Fruit fly (Drosophila melanogaster) whole organism, prepupa: Measurements from ENCODE around the gene foi.

ENCODE experiments used
- Blimp-1 ChIP-seq: fragments of 200-800 bp; sonication (Bioruptor generic); optimal IDR thresholded peaks from 3 replicates; lab custom pipeline; 2017; ENCODE audit warnings: missing biosample characterization, missing genetic modification characterization, mild to moderate bottlenecking, moderate library complexity, missing genetic modification reagents
- CG10631 ChIP-seq: fragments of 200-800 bp; sonication (Bioruptor generic); optimal IDR thresholded peaks from 2 replicates; lab custom pipeline; 2016; ENCODE audit warnings: missing biosample characterization, missing genetic modification characterization
- CG10669 ChIP-seq: fragments of 200-800 bp; sonication (Bioruptor generic); optimal IDR thresholded peaks from 3 replicates; lab custom pipeline; 2018; ENCODE audit warnings: missing biosample characterization, mild to moderate bottlenecking, missing genetic modification characterization, moderate library complexity
- CG11294 ChIP-seq: fragments of 200-800 bp; sonication (Bioruptor generic); IDR thresholded peaks from 2 replicates; pipeline ENCODE4 v1.3.6; 2022; ENCODE audit warnings: missing biosample characterization, missing genetic modification characterization
- CG11762 ChIP-seq: fragments of 200-800 bp; sonication (Bioruptor generic); optimal IDR thresholded peaks from 3 replicates; lab custom pipeline; 2016; ENCODE audit warnings: missing biosample characterization, missing genetic modification characterization; ENCODE audit not compliant: insufficient read depth
- CG11902 ChIP-seq: fragments of 200-800 bp; sonication (Bioruptor generic); optimal IDR thresholded peaks from 3 replicates; lab custom pipeline; 2016; ENCODE audit warnings: missing biosample characterization, missing genetic modification characterization
- CG15336 ChIP-seq: fragments of 200-800 bp; sonication (Bioruptor generic); IDR thresholded peaks from 2 replicates; pipeline ENCODE4 v1.3.6; 2022; ENCODE audit warnings: missing biosample characterization, missing genetic modification characterization
- CG16779 ChIP-seq: fragments of 200-800 bp; sonication (Bioruptor generic); optimal IDR thresholded peaks from 3 replicates; lab custom pipeline; 2017; ENCODE audit warnings: missing biosample characterization, mild to moderate bottlenecking, missing genetic modification characterization
- CG31627 ChIP-seq: fragments of 200-800 bp; sonication (Bioruptor generic); optimal IDR thresholded peaks from 3 replicates; lab custom pipeline; 2016; ENCODE audit warnings: missing biosample characterization, missing genetic modification characterization
- CG32006 ChIP-seq: fragments of 200-800 bp; sonication (Bioruptor generic); optimal IDR thresholded peaks from 3 replicates; lab custom pipeline; 2017; ENCODE audit warnings: missing biosample characterization, mild to moderate bottlenecking, missing genetic modification characterization
- CG34406 ChIP-seq: fragments of 200-800 bp; sonication (Bioruptor generic); optimal IDR thresholded peaks from 3 replicates; lab custom pipeline; 2016; ENCODE audit warnings: missing biosample characterization, missing genetic modification characterization
- CG3919 ChIP-seq: fragments of 200-800 bp; sonication (Bioruptor generic); optimal IDR thresholded peaks from 3 replicates; lab custom pipeline; 2016; ENCODE audit warnings: missing biosample characterization, missing genetic modification characterization
- CG4318 ChIP-seq: fragments of 200-800 bp; sonication (Bioruptor generic); optimal IDR thresholded peaks from 3 replicates; lab custom pipeline; 2017; ENCODE audit warnings: missing biosample characterization, mild to moderate bottlenecking, missing genetic modification characterization
- CG6163 ChIP-seq: fragments of 200-800 bp; sonication (Bioruptor generic); IDR thresholded peaks from 3 replicates; pipeline ENCODE4 v1.3.6; 2022; ENCODE audit warnings: missing biosample characterization, missing genetic modification characterization
- CG6276 ChIP-seq: fragments of 200-800 bp; sonication (Bioruptor generic); optimal IDR thresholded peaks from 2 replicates; lab custom pipeline; 2017; ENCODE audit warnings: missing biosample characterization, mild to moderate bottlenecking, missing genetic modification characterization
- CG6792 ChIP-seq: fragments of 200-800 bp; sonication (Bioruptor generic); optimal IDR thresholded peaks from 3 replicates; lab custom pipeline; 2016; ENCODE audit warnings: missing biosample characterization, missing genetic modification characterization
- CG6808 ChIP-seq: fragments of 200-800 bp; sonication (Bioruptor generic); optimal IDR thresholded peaks from 3 replicates; lab custom pipeline; 2017; ENCODE audit warnings: missing biosample characterization, missing genetic modification characterization, mild to moderate bottlenecking, moderate library complexity, missing genetic modification reagents
- CG6854 ChIP-seq: fragments of 200-800 bp; sonication (Bioruptor generic); optimal IDR thresholded peaks from 2 replicates; lab custom pipeline; 2017; ENCODE audit warnings: missing biosample characterization, mild to moderate bottlenecking, missing genetic modification characterization
- CG7368 ChIP-seq: fragments of 200-800 bp; sonication (Bioruptor generic); optimal IDR thresholded peaks from 3 replicates; lab custom pipeline; 2016; ENCODE audit warnings: missing biosample characterization, missing genetic modification characterization
- CG8119 ChIP-seq: fragments of 200-800 bp; sonication (Bioruptor generic); IDR thresholded peaks from 3 replicates; pipeline ENCODE4 v1.3.6; 2022; ENCODE audit warnings: missing biosample characterization, missing genetic modification characterization
- CG8319 ChIP-seq: fragments of 200-800 bp; sonication (Bioruptor generic); optimal IDR thresholded peaks from 3 replicates; lab custom pipeline; 2016; ENCODE audit warnings: missing biosample characterization, missing genetic modification characterization
- CG8632 ChIP-seq: fragments of 200-800 bp; sonication (Bioruptor generic); optimal IDR thresholded peaks from 3 replicates; lab custom pipeline; 2016; ENCODE audit warnings: missing biosample characterization, missing genetic modification characterization
- CG9139 ChIP-seq: fragments of 200-800 bp; sonication (Bioruptor generic); optimal IDR thresholded peaks from 3 replicates; lab custom pipeline; 2017; ENCODE audit warnings: missing biosample characterization, mild to moderate bottlenecking, missing genetic modification characterization
- Eip78C ChIP-seq: fragments of 200-800 bp; sonication (Bioruptor generic); peaks from one replicate; lab custom pipeline; 2016; ENCODE audit warnings: missing biosample characterization, missing genetic modification characterization
- Eip93F ChIP-seq: fragments of 200-800 bp; sonication (Bioruptor generic); optimal IDR thresholded peaks from 2 replicates; lab custom pipeline; 2016; ENCODE audit warnings: missing biosample characterization, mild to moderate bottlenecking, missing genetic modification characterization
- Ets21C ChIP-seq: fragments of 200-800 bp; sonication (Bioruptor generic); optimal IDR thresholded peaks from 3 replicates; lab custom pipeline; 2016; ENCODE audit warnings: missing biosample characterization, missing genetic modification characterization
- Ets96B ChIP-seq: fragments of 200-800 bp; optimal IDR thresholded peaks from 2 replicates; lab custom pipeline; 2019; ENCODE audit warnings: missing biosample characterization, mild to moderate bottlenecking, missing genetic modification characterization, moderate library complexity
- Gug ChIP-seq: fragments of 200-800 bp; sonication (Bioruptor generic); IDR thresholded peaks from 2 replicates; pipeline ENCODE4 v1.3.6; 2022; ENCODE audit warnings: missing biosample characterization, missing genetic modification characterization
- Hr38 ChIP-seq: sonication (Bioruptor generic); optimal IDR thresholded peaks from 2 replicates; lab custom pipeline; 2016; ENCODE audit warnings: missing biosample characterization, missing genetic modification characterization
- Hr39 ChIP-seq: fragments of 200-800 bp; sonication (Bioruptor generic); optimal IDR thresholded peaks from 2 replicates; lab custom pipeline; 2016; ENCODE audit warnings: missing biosample characterization, missing genetic modification characterization
- Lpt ChIP-seq: fragments of 200-800 bp; sonication (Bioruptor generic); optimal IDR thresholded peaks from 3 replicates; lab custom pipeline; 2016; ENCODE audit warnings: missing biosample characterization, missing genetic modification characterization
- Met ChIP-seq: fragments of 200-800 bp; sonication (Bioruptor generic); optimal IDR thresholded peaks from 3 replicates; lab custom pipeline; 2016; ENCODE audit warnings: missing biosample characterization, missing genetic modification characterization
- OdsH ChIP-seq: fragments of 200-800 bp; sonication (Bioruptor generic); optimal IDR thresholded peaks from 3 replicates; lab custom pipeline; 2016; ENCODE audit warnings: missing biosample characterization, missing genetic modification characterization
- Smox ChIP-seq: fragments of 200-800 bp; sonication (Bioruptor generic); optimal IDR thresholded peaks from 3 replicates; lab custom pipeline; 2016; ENCODE audit warnings: missing biosample characterization, missing genetic modification characterization
- Sox102F ChIP-seq: fragments of 200-800 bp; sonication (Bioruptor generic); optimal IDR thresholded peaks from 2 replicates; lab custom pipeline; 2016; ENCODE audit warnings: missing biosample characterization, mild to moderate bottlenecking, missing genetic modification characterization
- Sox14 ChIP-seq: fragments of 200-800 bp; sonication (Bioruptor generic); optimal IDR thresholded peaks from 3 replicates; lab custom pipeline; 2016; ENCODE audit warnings: missing biosample characterization, missing genetic modification characterization
- Sox15 ChIP-seq: fragments of 200-800 bp; sonication (Bioruptor generic); optimal IDR thresholded peaks from 3 replicates; lab custom pipeline; 2016; ENCODE audit warnings: missing biosample characterization, missing genetic modification characterization
- acj6 ChIP-seq: fragments of 200-800 bp; sonication (Bioruptor generic); optimal IDR thresholded peaks from 3 replicates; lab custom pipeline; 2016; ENCODE audit warnings: missing biosample characterization, missing genetic modification characterization
- dac ChIP-seq: fragments of 200-800 bp; sonication (Bioruptor generic); optimal IDR thresholded peaks from 2 replicates; lab custom pipeline; 2017; ENCODE audit warnings: missing biosample characterization, mild to moderate bottlenecking, missing genetic modification characterization
- dsx ChIP-seq: fragments of 200-800 bp; optimal IDR thresholded peaks from 3 replicates; lab custom pipeline; 2019; ENCODE audit warnings: missing biosample characterization, mild to moderate bottlenecking, missing genetic modification characterization, moderate library complexity; ENCODE audit not compliant: poor library complexity, severe bottlenecking
- eg ChIP-seq: fragments of 200-800 bp; sonication (Bioruptor generic); IDR thresholded peaks from 3 replicates; pipeline ENCODE4 v1.3.6; 2022; ENCODE audit warnings: missing biosample characterization, missing genetic modification characterization
- fd85E ChIP-seq: fragments of 200-800 bp; sonication (Bioruptor generic); optimal IDR thresholded peaks from 3 replicates; lab custom pipeline; 2016; ENCODE audit warnings: missing biosample characterization, missing genetic modification characterization
- fkh ChIP-seq: fragments of 200-800 bp; sonication (Bioruptor generic); optimal IDR thresholded peaks from 3 replicates; lab custom pipeline; 2017; ENCODE audit warnings: missing biosample characterization, mild to moderate bottlenecking, missing genetic modification characterization, moderate library complexity
- lz ChIP-seq: fragments of 200-800 bp; sonication (Bioruptor generic); optimal IDR thresholded peaks from 3 replicates; lab custom pipeline; 2016; ENCODE audit warnings: missing biosample characterization, missing genetic modification characterization
- net ChIP-seq: fragments of 200-800 bp; sonication (Bioruptor generic); optimal IDR thresholded peaks from 3 replicates; lab custom pipeline; 2016; ENCODE audit warnings: missing biosample characterization, missing genetic modification characterization
- pdm3 ChIP-seq: fragments of 200-800 bp; sonication (Bioruptor generic); optimal IDR thresholded peaks from 3 replicates; lab custom pipeline; 2016; ENCODE audit warnings: missing biosample characterization, missing genetic modification characterization
- salr ChIP-seq, 2 experiments: fragments of 200-800 bp; sonication (Bioruptor generic); optimal IDR thresholded peaks; 3 replicates each; lab custom pipeline; 2016 to 2018; ENCODE audit warnings: missing biosample characterization in 2 of 2, missing genetic modification characterization in 2 of 2, mild to moderate bottlenecking in 1 of 2
- spab ChIP-seq: fragments of 200-800 bp; sonication (Bioruptor generic); optimal IDR thresholded peaks from 2 replicates; lab custom pipeline; 2017; ENCODE audit warnings: missing biosample characterization, mild to moderate bottlenecking, missing genetic modification characterization, missing genetic modification reagents
- ss ChIP-seq, 2 experiments: fragments of 200-800 bp; sonication (Bioruptor generic); optimal IDR thresholded peaks; 2 replicates in 1 of 2; 3 replicates in 1 of 2; lab custom pipeline; 2017 to 2018; ENCODE audit warnings: mild to moderate bottlenecking in 2 of 2, missing biosample characterization in 2 of 2, missing genetic modification characterization in 2 of 2, moderate library complexity in 1 of 2
- svp ChIP-seq: fragments of 200-800 bp; sonication (Bioruptor generic); peaks from one replicate; lab custom pipeline; 2016; ENCODE audit warnings: missing biosample characterization, missing genetic modification characterization

foi gene

DNA sequence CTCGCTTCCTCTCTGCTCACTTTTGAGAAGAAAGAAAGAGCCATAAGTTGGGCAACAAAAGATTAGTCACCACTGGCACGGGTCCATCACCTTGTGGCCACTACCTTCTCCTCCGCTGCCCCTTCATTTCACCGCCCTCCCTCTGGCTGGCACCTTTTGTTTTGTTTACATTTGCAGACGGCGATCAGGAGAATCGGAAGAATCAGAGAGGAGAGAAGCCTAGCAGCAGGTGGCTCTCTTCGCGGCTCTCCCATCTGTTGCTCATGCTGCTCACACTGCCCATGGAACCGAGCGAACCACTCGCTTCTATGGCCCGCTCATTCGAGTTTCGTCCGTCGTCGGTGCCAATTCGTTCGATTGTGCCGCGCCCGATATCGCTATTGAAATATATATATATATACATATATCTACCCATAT lies 21.3 kb downstream of the foi start (continued):
- peak; percentile 57 for TF ChIP-seq Sox102F (GFP tag; lab: Kevin White, UChicago)

DNA sequence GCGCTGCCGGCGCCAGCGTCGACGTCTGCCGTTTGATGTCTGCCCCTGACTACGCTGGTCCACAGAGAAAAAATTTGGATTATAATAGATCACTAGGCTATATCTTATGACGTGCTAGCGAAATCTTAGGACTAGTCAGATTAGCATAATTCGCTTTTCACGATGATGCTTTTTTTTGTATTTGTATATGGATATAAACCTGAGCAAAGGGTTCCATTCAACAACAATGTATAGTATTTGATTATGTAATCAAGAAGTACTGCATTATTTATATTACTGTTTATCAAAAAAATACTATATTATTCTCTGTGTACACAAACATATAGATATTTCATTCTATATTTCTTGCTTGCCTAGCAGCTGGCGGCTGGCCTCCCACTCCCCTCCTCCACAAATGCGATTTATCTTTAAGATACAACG lies 22.1 kb downstream of the foi start:
- TF ChIP-seq Met (GFP tag; lab: Kevin White, UChicago), result peak; percentile 35
- TF ChIP-seq pdm3 (GFP tag; lab: Kevin White, UChicago), result peak; percentile 53
- peak; percentile 17 for TF ChIP-seq Sox15 (GFP tag; lab: Kevin White, UChicago)
- no peak for TF ChIP-seq Sox102F (GFP tag; lab: Kevin White, UChicago)
- TF ChIP-seq CG8119 (GFP tag; lab: Robert Waterston, UW), result peak; percentile 76
- TF ChIP-seq Blimp-1, result no peak
- TF ChIP-seq lz (GFP tag; lab: Kevin White, UChicago), result peak; percentile 12
- TF ChIP-seq dac (GFP tag; lab: Kevin White, UChicago), result peak; percentile 46
- peak; percentile 24 for TF ChIP-seq CG6808 (GFP tag; lab: Kevin White, UChicago)
- TF ChIP-seq CG34406, result no peak
- peak; percentile 61 for TF ChIP-seq CG4318 (GFP tag; lab: Kevin White, UChicago)
- TF ChIP-seq CG11294 (GFP tag; lab: Robert Waterston, UW), result peak; percentile 71; the same call in 1 of the 2 replicates
- TF ChIP-seq CG10669, result peak; percentile 45
- no peak for TF ChIP-seq Eip93F
- TF ChIP-seq svp (GFP tag; lab: Kevin White, UChicago), result no peak
- TF ChIP-seq ss (GFP tag; optimal IDR thresholded peaks at IDR 0.05; lab: Kevin White, UChicago), result peak in 1 of 2 experiments; percentile 12
- TF ChIP-seq acj6 (GFP tag; lab: Kevin White, UChicago), result peak; percentile 42
- TF ChIP-seq CG8319 (GFP tag; lab: Kevin White, UChicago), result no peak
- TF ChIP-seq net (GFP tag; lab: Kevin White, UChicago), result peak; percentile 59
- no peak for TF ChIP-seq Hr38 (GFP tag; lab: Kevin White, UChicago)
- peak; percentile 81 for TF ChIP-seq eg (GFP tag; lab: Robert Waterston, UW)
- peak; percentile 72 for TF ChIP-seq Eip78C (GFP tag; lab: Kevin White, UChicago)
- TF ChIP-seq CG10631, result peak; percentile 63
- TF ChIP-seq CG3919 (GFP tag; lab: Kevin White, UChicago), result peak; percentile 53
- peak; percentile 28 for TF ChIP-seq CG31627
- peak in 1 of 2 experiments; percentile 44 for TF ChIP-seq salr (GFP tag; optimal IDR thresholded peaks at IDR 0.05; lab: Kevin White, UChicago)
- peak; percentile 19 for TF ChIP-seq dsx
- TF ChIP-seq CG7368 (GFP tag; lab: Kevin White, UChicago), result no peak
- TF ChIP-seq Ets21C, result no peak
- TF ChIP-seq CG6792 (GFP tag; lab: Kevin White, UChicago), result peak; percentile 34
- peak; percentile 15 for TF ChIP-seq Hr39 (GFP tag; lab: Kevin White, UChicago)
- TF ChIP-seq CG32006 (GFP tag; lab: Kevin White, UChicago), result peak; percentile 82
- TF ChIP-seq CG6854 (GFP tag; lab: Kevin White, UChicago), result no peak
- no peak for TF ChIP-seq CG16779
- TF ChIP-seq CG15336 (GFP tag; lab: Robert Waterston, UW), result peak; percentile 80
- peak; percentile 66 for TF ChIP-seq OdsH (GFP tag; lab: Kevin White, UChicago)
- peak; percentile 36 for TF ChIP-seq CG11762 (GFP tag; lab: Kevin White, UChicago)
- TF ChIP-seq Ets96B (tag; lab: Kevin White, UChicago), result peak; percentile 24
- TF ChIP-seq spab (GFP tag; lab: Kevin White, UChicago), result peak; percentile 3
- peak; percentile 67 for TF ChIP-seq Gug (GFP tag; lab: Robert Waterston, UW)
- TF ChIP-seq Smox (GFP tag; lab: Kevin White, UChicago), result no peak
- peak; percentile 33 for TF ChIP-seq Sox14 (GFP tag; lab: Kevin White, UChicago)
- no peak for TF ChIP-seq CG11902 (GFP tag; lab: Kevin White, UChicago)
- no peak for TF ChIP-seq CG9139 (GFP tag; lab: Kevin White, UChicago)
- TF ChIP-seq Lpt, result peak; percentile 55
- peak; percentile 43 for TF ChIP-seq CG6276
- TF ChIP-seq fd85E, result no peak
- TF ChIP-seq fkh (GFP tag; lab: Kevin White, UChicago), result peak; percentile 85
- TF ChIP-seq CG6163 (GFP tag; lab: Robert Waterston, UW), result peak; percentile 60; the same call in 2 of the 3 replicates
- no peak for TF ChIP-seq CG8632
